Fruit fly (Drosophila melanogaster): Measurements from ENCODE around the gene CG5478.

The CG5478 gene

dm6 chr3R:15963690-15964281 lies 30.3 kb upstream of the CG5478 start, which contains the start of the genes CG4287 and CG5516 (continued):
- TF ChIP-seq CG10565 (GFP tag; optimal IDR thresholded peaks at IDR 0.05), result no peak
- TF ChIP-seq CG7839 (tag; optimal IDR thresholded peaks at IDR 0.05), result no peak
- TF ChIP-seq gfzf (GFP tag; optimal IDR thresholded peaks at IDR 0.05), result peak; percentile 25
- TF ChIP-seq CG13894 (tag; optimal IDR thresholded peaks at IDR 0.05), result no peak
- no peak for TF ChIP-seq Tbp (GFP tag; optimal IDR thresholded peaks at IDR 0.05)
- TF ChIP-seq MBD-R2 (GFP tag; IDR thresholded peaks at IDR 0.05), result peak; percentile 87
- no peak for TF ChIP-seq sc (optimal IDR thresholded peaks at IDR 0.05)
- TF ChIP-seq sc (GFP tag; optimal IDR thresholded peaks at IDR 0.05), result no peak
- TF ChIP-seq CG2116 (GFP tag; optimal IDR thresholded peaks at IDR 0.05), result peak; percentile 92
- TF ChIP-seq HLH4C (GFP tag; IDR thresholded peaks at IDR 0.05; ENCODE audit: partially characterized antibody), result no peak; the same call in none of the 3 replicates
- no peak for TF ChIP-seq CG12236 (GFP tag; optimal IDR thresholded peaks at IDR 0.05)
- TF ChIP-seq Oli (tag; optimal IDR thresholded peaks at IDR 0.05), result no peak
- TF ChIP-seq odd (GFP tag; optimal IDR thresholded peaks at IDR 0.05), result no peak
- TF ChIP-seq ro (GFP tag; IDR thresholded peaks at IDR 0.05), result no peak
- TF ChIP-seq grau (tag; optimal IDR thresholded peaks at IDR 0.05), result no peak
- TF ChIP-seq Elba2 (GFP tag; optimal IDR thresholded peaks at IDR 0.05), result no peak
- TF ChIP-seq CG12942 (GFP tag; optimal IDR thresholded peaks at IDR 0.05), result peak; percentile 17
- peak; percentile 39 for TF ChIP-seq zfh2 (GFP tag; optimal IDR thresholded peaks at IDR 0.05)
- TF ChIP-seq CG7372 (GFP tag; IDR thresholded peaks at IDR 0.05), result no peak
- no peak for TF ChIP-seq Hand (GFP tag; optimal IDR thresholded peaks at IDR 0.05)
- TF ChIP-seq Awh (GFP tag; IDR thresholded peaks at IDR 0.05), result no peak
- TF ChIP-seq CG12659 (GFP tag; optimal IDR thresholded peaks at IDR 0.05), result peak; percentile 13
- TF ChIP-seq Aef1 (GFP tag; IDR thresholded peaks at IDR 0.05), result no peak
- TF ChIP-seq ken (GFP tag; IDR thresholded peaks at IDR 0.05), result no peak
- TF ChIP-seq wor (GFP tag; IDR thresholded peaks at IDR 0.05), result no peak
- no peak for TF ChIP-seq fru (optimal IDR thresholded peaks at IDR 0.05)
- no peak for TF ChIP-seq croc (GFP tag; conservative IDR thresholded peaks at IDR 0.05)
- TF ChIP-seq ranshi (GFP tag; IDR thresholded peaks at IDR 0.05), result peak; percentile 84; the same call in 1 of the 2 replicates
- no peak for TF ChIP-seq dati (GFP tag; IDR thresholded peaks at IDR 0.05)
- TF ChIP-seq wek (GFP tag; optimal IDR thresholded peaks at IDR 0.05), result peak; percentile 98
- TF ChIP-seq CG7963 (GFP tag; IDR thresholded peaks at IDR 0.05; ENCODE audit: partially characterized antibody), result no peak
- peak; percentile 56 for TF ChIP-seq Sry-δ (GFP tag; optimal IDR thresholded peaks at IDR 0.05)
- no peak for TF ChIP-seq jumu (GFP tag; optimal IDR thresholded peaks at IDR 0.05)
- no peak for TF ChIP-seq E2f1 (GFP tag; IDR thresholded peaks at IDR 0.05)
- TF ChIP-seq CG7786 (GFP tag; optimal IDR thresholded peaks at IDR 0.05), result peak; percentile 8
- TF ChIP-seq usp (GFP tag; optimal IDR thresholded peaks at IDR 0.05), result no peak

DNA sequence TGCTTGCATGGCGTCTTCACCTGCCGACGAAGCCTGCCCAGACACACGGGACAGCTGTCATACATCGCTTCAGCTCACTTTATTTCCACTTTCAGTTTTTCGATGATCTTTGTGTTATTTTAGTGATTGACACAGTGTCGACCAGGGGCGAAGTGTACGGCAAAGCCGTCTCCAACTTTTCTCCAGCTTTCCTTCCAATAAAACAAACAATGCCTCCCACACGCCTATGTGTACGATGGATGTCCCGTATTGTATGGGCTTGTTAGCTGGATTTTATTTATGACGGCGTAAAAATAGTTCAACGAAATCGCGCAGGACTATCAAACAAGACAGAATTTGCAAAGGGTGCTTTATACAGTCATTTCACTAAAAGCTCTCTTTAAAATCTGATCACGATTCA lies 17.3 kb upstream of the CG5478 start, which contains the start of the genes CG31088 and CG46383:
Gene CG31088 (minus strand): TSS at position 101 of the 400 bp plus-strand sequence.
Gene CG46383 (minus strand): TSS at position 101 of the 400 bp plus-strand sequence.
- TF ChIP-seq Sry-β (GFP tag; optimal IDR thresholded peaks at IDR 0.05) (no peak), Vsx1 (GFP tag; optimal IDR thresholded peaks at IDR 0.05) (no peak)

dm6 chr3R:15947605-15948004 lies 14.1 kb upstream of the CG5478 start:
- TF ChIP-seq CG34224 (GFP tag; IDR thresholded peaks at IDR 0.05; ENCODE audit: partially characterized antibody), result no peak
- no peak for TF ChIP-seq ATbp (GFP tag; optimal IDR thresholded peaks at IDR 0.05)
- peak; percentile 48; the same call in 1 of the 2 replicates for TF ChIP-seq Rfx (GFP tag; IDR thresholded peaks at IDR 0.05)
- TF ChIP-seq chn (GFP tag; optimal IDR thresholded peaks at IDR 0.05), result no peak
- TF ChIP-seq pum (GFP tag; optimal IDR thresholded peaks at IDR 0.05), result no peak
- no peak for TF ChIP-seq aop (GFP tag; IDR thresholded peaks at IDR 0.05)
- TF ChIP-seq CG30403 (GFP tag; optimal IDR thresholded peaks at IDR 0.05), result no peak
- 0 out of 2 replicates have a peak, but pooled peaks have one; percentile 26 for TF ChIP-seq CG4404 (GFP tag; IDR thresholded peaks at IDR 0.05)
- no peak for TF ChIP-seq CG4328 (GFP tag; optimal IDR thresholded peaks at IDR 0.05)
- no peak for TF ChIP-seq CG33213 (GFP tag; optimal IDR thresholded peaks at IDR 0.05)
- TF ChIP-seq HmgD (GFP tag; optimal IDR thresholded peaks at IDR 0.05), result no peak
- TF ChIP-seq Poxn (GFP tag; IDR thresholded peaks at IDR 0.05), result no peak
- TF ChIP-seq Ets65A (GFP tag), result no peak
- no peak for TF ChIP-seq dimm (GFP tag; IDR thresholded peaks at IDR 0.05)

Data from whole organism, embryonic.